Fruit fly (Drosophila melanogaster) whole organism, embryonic: ENCODE data around the gene Fitm.

Source experiments
- Awh ChIP-seq: fragments of 200-800 bp; sonication (Bioruptor generic); IDR thresholded peaks from 2 replicates; pipeline ENCODE4, ENCODE4 v1.3.6; 2022; ENCODE audit warnings: missing biosample characterization, missing genetic modification characterization
- CG10979 ChIP-seq: fragments of 200-800 bp; sonication (Bioruptor generic); optimal IDR thresholded peaks from 2 replicates; lab custom pipeline; 2018; ENCODE audit warnings: missing biosample characterization, mild to moderate bottlenecking, missing genetic modification characterization, moderate library complexity
- CG12155 ChIP-seq: fragments of 200-800 bp; sonication (Bioruptor generic); optimal IDR thresholded peaks from 3 replicates; lab custom pipeline; 2016; ENCODE audit warnings: missing biosample characterization, missing genetic modification characterization
- CG12744 ChIP-seq: fragments of 200-800 bp; sonication (Bioruptor generic); optimal IDR thresholded peaks from 2 replicates; lab custom pipeline; 2016; ENCODE audit warnings: missing biosample characterization, missing genetic modification characterization
- CG14050 ChIP-seq: fragments of 200-800 bp; sonication (Bioruptor generic); IDR thresholded peaks from 3 replicates; pipeline ENCODE4 v1.3.6; 2022; ENCODE audit warnings: missing biosample characterization, missing genetic modification characterization
- CG14860 ChIP-seq: fragments of 200-800 bp; sonication (Bioruptor generic); IDR thresholded peaks from 3 replicates; pipeline ENCODE4 v1.3.6; 2022; ENCODE audit warnings: missing biosample characterization, missing genetic modification characterization; ENCODE audit not compliant: partially characterized antibody
- CG15011 ChIP-seq: fragments of 200-800 bp; sonication (Bioruptor generic); optimal IDR thresholded peaks from 3 replicates; lab custom pipeline; 2018; ENCODE audit warnings: missing biosample characterization, mild to moderate bottlenecking, missing genetic modification characterization
- CG1603 ChIP-seq: fragments of 200-800 bp; sonication (Bioruptor generic); optimal IDR thresholded peaks from 2 replicates; lab custom pipeline; 2019; ENCODE audit warnings: missing biosample characterization, mild to moderate bottlenecking, missing genetic modification characterization, moderate library complexity
- CG17359 ChIP-seq: fragments of 200-800 bp; sonication (Bioruptor generic); optimal IDR thresholded peaks from 3 replicates; lab custom pipeline; 2018; ENCODE audit warnings: missing biosample characterization, mild to moderate bottlenecking, missing genetic modification characterization, moderate library complexity
- CG17361 ChIP-seq: fragments of 200-800 bp; sonication (Bioruptor generic); IDR thresholded peaks from 3 replicates; pipeline ENCODE4 v1.3.6; 2022; ENCODE audit warnings: missing biosample characterization, missing genetic modification characterization
- CG30020 ChIP-seq: fragments of 200-800 bp; optimal IDR thresholded peaks from 2 replicates; lab custom pipeline; 2019; ENCODE audit warnings: missing biosample characterization, mild to moderate bottlenecking, missing genetic modification characterization, moderate library complexity
- CG32767 ChIP-seq: fragments of 200-800 bp; sonication (Bioruptor generic); IDR thresholded peaks from 2 replicates; pipeline ENCODE4 v1.3.6; 2022; ENCODE audit warnings: missing biosample characterization, missing genetic modification characterization
- CG34224 ChIP-seq: fragments of 200-800 bp; sonication (Bioruptor generic); IDR thresholded peaks from 3 replicates; pipeline ENCODE4 v1.3.6; 2022; ENCODE audit warnings: missing biosample characterization, missing genetic modification characterization; ENCODE audit not compliant: partially characterized antibody
- CG4730 ChIP-seq: fragments of 200-800 bp; sonication (Bioruptor generic); IDR thresholded peaks from 2 replicates; pipeline ENCODE4 v1.3.6; 2022; ENCODE audit warnings: missing biosample characterization, missing genetic modification characterization
- CG4854 ChIP-seq: fragments of 200-800 bp; sonication (Bioruptor generic); optimal IDR thresholded peaks from 2 replicates; lab custom pipeline; 2016; ENCODE audit warnings: missing biosample characterization, missing genetic modification characterization, inconsistent platforms
- CG6175 ChIP-seq: fragments of 200-800 bp; sonication (Bioruptor generic); IDR thresholded peaks from 3 replicates; pipeline ENCODE4 v1.3.6; 2022; ENCODE audit warnings: missing biosample characterization, missing genetic modification characterization
- CG6689 ChIP-seq: fragments of 200-800 bp; sonication (Bioruptor generic); IDR thresholded peaks from 2 replicates; pipeline ENCODE4 v1.3.6; 2022; ENCODE audit warnings: missing biosample characterization, missing genetic modification characterization
- CG6813 ChIP-seq: fragments of 200-800 bp; sonication (Bioruptor generic); optimal IDR thresholded peaks from 2 replicates; lab custom pipeline; 2017; ENCODE audit warnings: missing biosample characterization, missing genetic modification characterization, mild to moderate bottlenecking, moderate library complexity, missing genetic modification reagents
- CG7839 ChIP-seq: fragments of 200-800 bp; sonication (Bioruptor generic); optimal IDR thresholded peaks from 3 replicates; lab custom pipeline; 2018; ENCODE audit warnings: missing biosample characterization, mild to moderate bottlenecking, missing genetic modification characterization, moderate library complexity
- CG8359 ChIP-seq: fragments of 200-800 bp; sonication (Bioruptor generic); optimal IDR thresholded peaks from 2 replicates; lab custom pipeline; 2017; ENCODE audit warnings: missing biosample characterization, mild to moderate bottlenecking, missing genetic modification characterization, borderline replicate concordance
- CG9817 ChIP-seq: fragments of 200-800 bp; sonication (Bioruptor generic); optimal IDR thresholded peaks from 2 replicates; lab custom pipeline; 2018; ENCODE audit warnings: missing biosample characterization, mild to moderate bottlenecking, missing genetic modification characterization, moderate library complexity
- Dbx ChIP-seq: fragments of 200-800 bp; sonication (Bioruptor generic); IDR thresholded peaks from 3 replicates; pipeline ENCODE4 v1.3.6; 2022; ENCODE audit warnings: missing biosample characterization, missing genetic modification characterization
- E2f1 ChIP-seq: fragments of 200-800 bp; sonication (Bioruptor generic); IDR thresholded peaks from 2 replicates; pipeline ENCODE4 v1.3.6; 2022; ENCODE audit warnings: missing biosample characterization, missing genetic modification characterization
- E2f2 ChIP-seq: fragments of 200-800 bp; sonication (Bioruptor generic); IDR thresholded peaks from 2 replicates; pipeline ENCODE4 v1.3.6; 2022; ENCODE audit warnings: missing biosample characterization, missing genetic modification characterization
- GATAe ChIP-seq: fragments of 200-800 bp; sonication (Bioruptor generic); conservative IDR thresholded peaks from 2 replicates; pipeline ENCODE4 v1.3.6; 2022; ENCODE audit warnings: missing biosample characterization, missing genetic modification characterization
- HmgD ChIP-seq: fragments of 200-800 bp; sonication (Bioruptor generic); optimal IDR thresholded peaks from 3 replicates; lab custom pipeline; 2016; ENCODE audit warnings: missing biosample characterization, missing genetic modification characterization
- MBD-R2 ChIP-seq: fragments of 200-800 bp; sonication (Bioruptor generic); IDR thresholded peaks from 2 replicates; pipeline ENCODE4 v1.3.6; 2022; ENCODE audit warnings: missing biosample characterization, missing genetic modification characterization
- Nf-YB ChIP-seq: fragments of 200-800 bp; sonication (Bioruptor generic); optimal IDR thresholded peaks from 3 replicates; lab custom pipeline; 2019; ENCODE audit warnings: missing biosample characterization, mild to moderate bottlenecking, missing genetic modification characterization, moderate library complexity
- Optix ChIP-seq: fragments of 200-800 bp; sonication (Bioruptor generic); IDR thresholded peaks from 3 replicates; pipeline ENCODE4 v1.3.6; 2022; ENCODE audit warnings: missing biosample characterization, missing genetic modification characterization
- Sry-δ ChIP-seq: fragments of 200-800 bp; sonication (Bioruptor generic); optimal IDR thresholded peaks from 2 replicates; lab custom pipeline; 2016; ENCODE audit warnings: missing biosample characterization, missing genetic modification characterization
- Tbp ChIP-seq: fragments of >200 bp; optimal IDR thresholded peaks from 2 replicates; lab custom pipeline; 2018; ENCODE audit warnings: missing biosample characterization, missing genetic modification characterization
- YL-1 ChIP-seq: fragments of 200-800 bp; sonication (Bioruptor generic); optimal IDR thresholded peaks from 3 replicates; lab custom pipeline; 2017; ENCODE audit warnings: missing biosample characterization, mild to moderate bottlenecking, missing genetic modification characterization
- ap ChIP-seq: fragments of 200-800 bp; sonication (Bioruptor generic); IDR thresholded peaks from 2 replicates; pipeline ENCODE4 v1.3.6; 2022; ENCODE audit warnings: missing biosample characterization, missing genetic modification characterization
- az2 ChIP-seq: fragments of 200-800 bp; sonication (Bioruptor generic); optimal IDR thresholded peaks from 3 replicates; lab custom pipeline; 2016; ENCODE audit warnings: missing biosample characterization, missing genetic modification characterization
- bcd ChIP-seq: fragments of 200-800 bp; sonication (Bioruptor generic); optimal IDR thresholded peaks from 2 replicates; lab custom pipeline; 2017; ENCODE audit warnings: missing biosample characterization, mild to moderate bottlenecking, missing genetic modification characterization
- crc ChIP-seq: fragments of 200-800 bp; sonication (Bioruptor generic); optimal IDR thresholded peaks from 2 replicates; lab custom pipeline; 2016; ENCODE audit warnings: missing biosample characterization, missing genetic modification characterization
- croc ChIP-seq: fragments of 200-800 bp; sonication (Bioruptor generic); conservative IDR thresholded peaks from 3 replicates; pipeline ENCODE4 v1.3.6; 2022; ENCODE audit warnings: missing biosample characterization, missing genetic modification characterization
- dmrt11E ChIP-seq: fragments of 200-800 bp; sonication (Bioruptor generic); optimal IDR thresholded peaks from 3 replicates; lab custom pipeline; 2018; ENCODE audit warnings: missing biosample characterization, mild to moderate bottlenecking, missing genetic modification characterization, moderate library complexity
- dpn ChIP-seq, 2 experiments: fragments of 200-800 bp; sonication (Bioruptor generic); optimal IDR thresholded peaks; 3 replicates each; lab custom pipeline; 2016; ENCODE audit warnings: missing biosample characterization in 2 of 2, missing genetic modification characterization in 2 of 2
- esg ChIP-seq: fragments of 200-800 bp; sonication (Bioruptor generic); conservative IDR thresholded peaks from 2 replicates; pipeline ENCODE4 v1.3.6; 2022; ENCODE audit warnings: missing biosample characterization, missing genetic modification characterization
- fd3F ChIP-seq: fragments of 200-800 bp; sonication (Bioruptor generic); optimal IDR thresholded peaks from 2 replicates; lab custom pipeline; 2018; ENCODE audit warnings: missing biosample characterization, mild to moderate bottlenecking, missing genetic modification characterization, moderate library complexity
- gcm ChIP-seq: fragments of 200-800 bp; sonication (Bioruptor generic); optimal IDR thresholded peaks from 2 replicates; lab custom pipeline; 2019; ENCODE audit warnings: missing biosample characterization, mild to moderate bottlenecking, missing genetic modification characterization, moderate library complexity
- hth ChIP-seq: fragments of >200 bp; optimal IDR thresholded peaks from 2 replicates; lab custom pipeline; 2017; ENCODE audit warnings: inconsistent platforms
- jumu ChIP-seq: fragments of 200-800 bp; sonication (Bioruptor generic); optimal IDR thresholded peaks from 3 replicates; lab custom pipeline; 2016; ENCODE audit warnings: missing biosample characterization, missing genetic modification characterization
- kni ChIP-seq: fragments of 200-800 bp; sonication (Bioruptor generic); optimal IDR thresholded peaks from 3 replicates; lab custom pipeline; 2017; ENCODE audit warnings: mild to moderate bottlenecking, missing biosample characterization, missing genetic modification reagents, missing genetic modification characterization
- mam ChIP-seq: fragments of 200-800 bp; sonication (Bioruptor generic); optimal IDR thresholded peaks from 3 replicates; lab custom pipeline; 2016; ENCODE audit warnings: missing biosample characterization, missing genetic modification characterization
- pho ChIP-seq: fragments of 200-800 bp; sonication (Bioruptor generic); optimal IDR thresholded peaks from 2 replicates; lab custom pipeline; 2016; ENCODE audit warnings: missing biosample characterization, missing genetic modification characterization
- shn ChIP-seq: fragments of 200-800 bp; sonication (Bioruptor generic); optimal IDR thresholded peaks from 3 replicates; lab custom pipeline; 2016; ENCODE audit warnings: missing biosample characterization, missing genetic modification characterization
- slbo ChIP-seq: fragments of 200-800 bp; sonication (Bioruptor generic); IDR thresholded peaks from 2 replicates; pipeline ENCODE4 v1.3.6; 2022; ENCODE audit warnings: missing biosample characterization, missing genetic modification characterization
- twi ChIP-seq: fragments of 200-800 bp; optimal IDR thresholded peaks from 2 replicates; lab custom pipeline; 2019; ENCODE audit warnings: missing biosample characterization, mild to moderate bottlenecking, missing genetic modification characterization, moderate library complexity
- vvl ChIP-seq: fragments of 200-800 bp; sonication (Bioruptor generic); IDR thresholded peaks from 2 replicates; pipeline ENCODE4 v1.3.6; 2022; ENCODE audit warnings: missing biosample characterization, missing genetic modification characterization

Gene Fitm

dm6 chr3L:5139312-5139711 lies 6.6 kb downstream of the Fitm start, which contains the start of the genes Tcs5 and CHMP2B (continued):
- peak; percentile 100 for TF ChIP-seq CG4854 (GFP tag; lab: Kevin White, UChicago)
- peak; percentile 99 for TF ChIP-seq CG12155
- peak; percentile 100 for TF ChIP-seq croc
- TF ChIP-seq twi: peak; percentile 99
- peak; percentile 100 for TF ChIP-seq MBD-R2 (GFP tag; lab: Robert Waterston, UW)
- no peak for TF ChIP-seq CG14860 (GFP tag; lab: Robert Waterston, UW)
- peak; percentile 100 for TF ChIP-seq ap (GFP tag; lab: Robert Waterston, UW)
- no peak for TF ChIP-seq Tbp (GFP tag; lab: Kevin White, UChicago)
- TF ChIP-seq Optix: peak; percentile 100
- peak; percentile 99 for TF ChIP-seq CG6813 (GFP tag; lab: Kevin White, UChicago)
- TF ChIP-seq gcm: peak; percentile 99
- peak; percentile 100 for TF ChIP-seq bcd (GFP tag; lab: Kevin White, UChicago)
- TF ChIP-seq kni (GFP tag; lab: Kevin White, UChicago): peak; percentile 98
- peak; percentile 99 for TF ChIP-seq CG15011 (GFP tag; lab: Kevin White, UChicago)
- TF ChIP-seq vvl: peak; percentile 100
- no peak for TF ChIP-seq hth (lab: Kevin White, UChicago)
- TF ChIP-seq Dbx (GFP tag; lab: Robert Waterston, UW): peak; percentile 100
- TF ChIP-seq CG14050: peak; percentile 100
- peak; percentile 100 for TF ChIP-seq mam (GFP tag; lab: Kevin White, UChicago)
- peak; percentile 100 for TF ChIP-seq esg (GFP tag; lab: Robert Waterston, UW)
- TF ChIP-seq CG17359: peak; percentile 100
- peak; percentile 100 for TF ChIP-seq dpn (GFP tag; optimal IDR thresholded peaks at IDR 0.05; lab: Kevin White, UChicago)
- peak; percentile 100 for TF ChIP-seq CG10979 (tag; lab: Kevin White, UChicago)
- TF ChIP-seq HmgD (GFP tag; lab: Kevin White, UChicago): peak; percentile 99
- peak; percentile 100 for TF ChIP-seq CG6175 (GFP tag; lab: Robert Waterston, UW)
- TF ChIP-seq CG4730: peak; percentile 100
- TF ChIP-seq CG6689 (GFP tag; lab: Robert Waterston, UW): peak; percentile 100
- TF ChIP-seq shn: peak; percentile 99
- peak; percentile 99 for TF ChIP-seq crc (GFP tag; lab: Kevin White, UChicago)
- peak; percentile 96 for TF ChIP-seq CG17361
- TF ChIP-seq jumu: peak; percentile 100
- peak; percentile 100 for TF ChIP-seq az2 (GFP tag; lab: Kevin White, UChicago)
- TF ChIP-seq pho: peak; percentile 100
- peak; percentile 100 for TF ChIP-seq slbo (GFP tag; lab: Robert Waterston, UW)
- TF ChIP-seq Sry-δ (GFP tag; lab: Kevin White, UChicago): peak; percentile 85
- peak; percentile 100 for TF ChIP-seq CG9817 (tag; lab: Kevin White, UChicago)
- peak; percentile 99 for TF ChIP-seq CG1603 (tag; lab: Kevin White, UChicago)
- peak; percentile 100 for TF ChIP-seq CG12744
- peak; percentile 100 for TF ChIP-seq CG7839 (tag; lab: Kevin White, UChicago)
- TF ChIP-seq CG34224 (GFP tag; lab: Robert Waterston, UW): peak; percentile 34; the same call in 1 of the 3 replicates
- TF ChIP-seq CG32767: peak; percentile 100
- TF ChIP-seq E2f1 (GFP tag; lab: Robert Waterston, UW): peak; percentile 100
- peak; percentile 99 for TF ChIP-seq YL-1 (GFP tag; lab: Kevin White, UChicago)
- peak; percentile 94 for TF ChIP-seq E2f2 (GFP tag; lab: Robert Waterston, UW)
- TF ChIP-seq Awh (GFP tag; lab: Robert Waterston, UW): peak; percentile 100
- peak; percentile 100 for TF ChIP-seq GATAe (GFP tag; lab: Robert Waterston, UW)
- TF ChIP-seq CG30020: peak; percentile 92
- peak; percentile 100 for TF ChIP-seq dmrt11E (tag; lab: Kevin White, UChicago)
- TF ChIP-seq CG8359 (GFP tag; lab: Kevin White, UChicago): peak; percentile 96
- TF ChIP-seq Nf-YB (GFP tag; lab: Kevin White, UChicago): peak; percentile 91
- TF ChIP-seq fd3F (GFP tag; lab: Kevin White, UChicago): peak; percentile 100
